Fruit fly (Drosophila melanogaster): ENCODE measurements around the gene CG14137.

CG14137 gene

DNA sequence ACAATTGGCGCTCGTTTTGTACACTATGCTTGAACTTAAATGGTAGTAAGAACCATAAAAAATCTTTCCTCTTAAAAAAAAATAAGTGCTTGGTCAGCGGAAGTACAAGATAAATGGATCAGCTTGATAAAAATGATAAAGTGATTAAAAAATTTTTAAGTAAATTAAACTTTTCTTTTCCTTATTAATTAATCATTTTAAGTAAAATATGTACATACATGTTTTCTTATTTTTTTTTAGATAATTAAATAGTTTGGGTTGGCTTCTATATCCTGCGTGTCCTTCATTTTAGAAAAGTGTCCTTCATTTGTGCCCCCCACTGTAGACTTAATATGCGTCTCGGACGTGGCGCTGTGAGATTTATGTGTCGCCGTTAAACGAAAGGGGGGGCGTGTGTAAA, 43.2 kb downstream of the CG14137 start (continued):
- no peak for TF ChIP-seq CG4707 (GFP tag; optimal IDR thresholded peaks at IDR 0.05)
- peak; percentile 53; the same call in 1 of the 2 replicates for TF ChIP-seq slbo (GFP tag; IDR thresholded peaks at IDR 0.05)
- TF ChIP-seq CG17328 (GFP tag; IDR thresholded peaks at IDR 0.05): no peak
- TF ChIP-seq dan (GFP tag; IDR thresholded peaks at IDR 0.05): no peak
- TF ChIP-seq abd-A (tag; optimal IDR thresholded peaks at IDR 0.05): no peak
- no peak for TF ChIP-seq so (GFP tag; IDR thresholded peaks at IDR 0.05)
- TF ChIP-seq Rx (GFP tag; IDR thresholded peaks at IDR 0.05): no peak
- TF ChIP-seq lmd (GFP tag; IDR thresholded peaks at IDR 0.05): peak; percentile 18; the same call in 1 of the 2 replicates
- peak; percentile 75 for TF ChIP-seq CG7556 (GFP tag; optimal IDR thresholded peaks at IDR 0.05)
- no peak for TF ChIP-seq Hr78 (GFP tag; optimal IDR thresholded peaks at IDR 0.05)
- no peak for TF ChIP-seq sqz (GFP tag; optimal IDR thresholded peaks at IDR 0.05)
- TF ChIP-seq Camta (GFP tag; optimal IDR thresholded peaks at IDR 0.05): no peak
- peak; percentile 49; the same call in 1 of the 3 replicates for TF ChIP-seq Dbx (GFP tag; IDR thresholded peaks at IDR 0.05)
- TF ChIP-seq CG7372 (GFP tag; IDR thresholded peaks at IDR 0.05): no peak
- TF ChIP-seq ase (GFP tag; IDR thresholded peaks at IDR 0.05): no peak
- peak; percentile 19 for TF ChIP-seq CG17385 (GFP tag; optimal IDR thresholded peaks at IDR 0.05)
- no peak for TF ChIP-seq gsb-n (tag; optimal IDR thresholded peaks at IDR 0.05)
- TF ChIP-seq ap (GFP tag; IDR thresholded peaks at IDR 0.05): no peak
- no peak for TF ChIP-seq shn (GFP tag; optimal IDR thresholded peaks at IDR 0.05)
- TF ChIP-seq CG10209 (GFP tag; optimal IDR thresholded peaks at IDR 0.05): peak; percentile 26
- TF ChIP-seq CG14050 (GFP tag; IDR thresholded peaks at IDR 0.05): no peak
- TF ChIP-seq seq (GFP tag; IDR thresholded peaks at IDR 0.05): no peak
- no peak for TF ChIP-seq Ptx1 (GFP tag; IDR thresholded peaks at IDR 0.05)
- TF ChIP-seq PHDP (tag; optimal IDR thresholded peaks at IDR 0.05): peak; percentile 52
- no peak for TF ChIP-seq CrebB (tag; optimal IDR thresholded peaks at IDR 0.05)
- TF ChIP-seq CG18599 (GFP tag; optimal IDR thresholded peaks at IDR 0.05): peak; percentile 46
- TF ChIP-seq CG4820 (GFP tag; optimal IDR thresholded peaks at IDR 0.05): no peak
- TF ChIP-seq CG12659 (GFP tag; optimal IDR thresholded peaks at IDR 0.05): peak; percentile 25
- peak; percentile 30 for TF ChIP-seq Sox102F (GFP tag; optimal IDR thresholded peaks at IDR 0.05)
- TF ChIP-seq Vsx1 (GFP tag; optimal IDR thresholded peaks at IDR 0.05): peak; percentile 22
- no peak for TF ChIP-seq tup (GFP tag; optimal IDR thresholded peaks at IDR 0.05)
- TF ChIP-seq stc (GFP tag; IDR thresholded peaks at IDR 0.05): no peak
- peak; percentile 71; the same call in 1 of the 2 replicates for TF ChIP-seq CG11696 (GFP tag; IDR thresholded peaks at IDR 0.05)
- TF ChIP-seq sd (tag; optimal IDR thresholded peaks at IDR 0.05): no peak
- peak; percentile 0 for TF ChIP-seq Xbp1 (GFP tag; optimal IDR thresholded peaks at IDR 0.05)
- TF ChIP-seq CG8388 (GFP tag; optimal IDR thresholded peaks at IDR 0.05): peak; percentile 24
- no peak for TF ChIP-seq Optix (GFP tag; IDR thresholded peaks at IDR 0.05)
- TF ChIP-seq crc (GFP tag; optimal IDR thresholded peaks at IDR 0.05): no peak
- peak in 1 of 2 experiments; percentile 9 for TF ChIP-seq Pdp1 (GFP tag; optimal IDR thresholded peaks at IDR 0.05)
- TF ChIP-seq CG15073 (GFP tag; optimal IDR thresholded peaks at IDR 0.05): no peak
- no peak for TF ChIP-seq sisA (GFP tag; IDR thresholded peaks at IDR 0.05)
- no peak for TF ChIP-seq CG34422 (GFP tag; IDR thresholded peaks at IDR 0.05)
- no peak for TF ChIP-seq Asciz (GFP tag; optimal IDR thresholded peaks at IDR 0.05)
- TF ChIP-seq CG2678 (tag; optimal IDR thresholded peaks at IDR 0.05): peak; percentile 65
- no peak for TF ChIP-seq NK7.1 (GFP tag; optimal IDR thresholded peaks at IDR 0.05)
- TF ChIP-seq Bteb2 (GFP tag; optimal IDR thresholded peaks at IDR 0.05): no peak
- no peak for TF ChIP-seq sc (optimal IDR thresholded peaks at IDR 0.05)
- no peak for TF ChIP-seq sc (GFP tag; optimal IDR thresholded peaks at IDR 0.05)
- TF ChIP-seq Med (GFP tag): no peak
- peak; percentile 54 for TF ChIP-seq lab (GFP tag; optimal IDR thresholded peaks at IDR 0.05)
- TF ChIP-seq NC2β (GFP tag; optimal IDR thresholded peaks at IDR 0.05): no peak
- peak; percentile 7 for TF ChIP-seq scrt (GFP tag; optimal IDR thresholded peaks at IDR 0.05)

Data from whole organism, embryonic.